Worm (Caenorhabditis elegans) whole organism, late embryonic: ENCODE measurements around the gene K09G1.2.

ENCODE experiments used
- C08G9.2 ChIP-seq: sonication (generic microtip); optimal IDR thresholded peaks from 2 replicates; lab custom pipeline; 2016; ENCODE audit warnings: mild to moderate bottlenecking, missing genetic modification characterization, moderate library complexity, missing compliant biosample characterization
- K02D7.2 ChIP-seq: sonication (generic microtip); optimal IDR thresholded peaks from 2 replicates; lab custom pipeline; 2017; ENCODE audit warnings: mild to moderate bottlenecking, missing genetic modification characterization, missing compliant biosample characterization
- K09A11.1 ChIP-seq: sonication (generic microtip); optimal IDR thresholded peaks from 2 replicates; lab custom pipeline; 2017; ENCODE audit warnings: antibody characterized with exemption, mild to moderate bottlenecking, missing genetic modification characterization, missing compliant biosample characterization; ENCODE audit not compliant: insufficient read depth
- ahr-1 ChIP-seq: sonication (generic microtip); optimal IDR thresholded peaks from 2 replicates; lab custom pipeline; 2016; ENCODE audit warnings: missing genetic modification characterization, missing compliant biosample characterization
- ama-1 ChIP-seq: fragments of 150-350 bp; optimal IDR thresholded peaks from 2 replicates; lab custom pipeline; 2014
- ceh-14 ChIP-seq: sonication (generic microtip); optimal IDR thresholded peaks from 2 replicates; lab custom pipeline; 2016; ENCODE audit warnings: missing genotype, missing genetic modification characterization, missing compliant biosample characterization
- ceh-22 ChIP-seq: sonication (generic microtip); optimal IDR thresholded peaks from 2 replicates; lab custom pipeline; 2017; ENCODE audit warnings: missing biosample characterization, missing genetic modification characterization
- ceh-30 ChIP-seq: fragments of 150-350 bp; optimal IDR thresholded peaks from 2 replicates; lab custom pipeline; 2014; ENCODE audit warnings: missing biosample characterization, missing genetic modification characterization
- ceh-31 ChIP-seq: sonication (generic microtip); optimal IDR thresholded peaks from 2 replicates; lab custom pipeline; 2016; ENCODE audit warnings: missing genetic modification characterization, missing compliant biosample characterization
- ceh-45 ChIP-seq: fragments of 200-800 bp; sonication (Bioruptor generic); IDR thresholded peaks from 2 replicates; pipeline ENCODE4 v1.3.6; 2022; ENCODE audit warnings: missing genetic modification reagents, missing genetic modification characterization, missing compliant biosample characterization
- che-1 ChIP-seq: sonication (generic microtip); optimal IDR thresholded peaks from 2 replicates; lab custom pipeline; 2016; ENCODE audit warnings: mild to moderate bottlenecking, missing genetic modification characterization, missing compliant biosample characterization
- dmd-4 ChIP-seq: sonication (generic microtip); optimal IDR thresholded peaks from 2 replicates; lab custom pipeline; 2016; ENCODE audit warnings: borderline replicate concordance, missing genetic modification characterization, missing compliant biosample characterization
- dve-1 ChIP-seq: sonication (generic microtip); optimal IDR thresholded peaks from 2 replicates; lab custom pipeline; 2017; ENCODE audit warnings: antibody characterized with exemption, mild to moderate bottlenecking, missing genetic modification characterization, missing compliant biosample characterization
- elt-2 ChIP-seq: sonication (generic microtip); optimal IDR thresholded peaks from 2 replicates; lab custom pipeline; 2016; ENCODE audit warnings: missing genetic modification reagents, missing genetic modification characterization, missing compliant biosample characterization
- ets-4 ChIP-seq: sonication (generic microtip); optimal IDR thresholded peaks from 2 replicates; lab custom pipeline; 2016; ENCODE audit warnings: missing genetic modification characterization, missing compliant biosample characterization
- eyg-1 ChIP-seq: sonication (generic microtip); optimal IDR thresholded peaks from 2 replicates; lab custom pipeline; 2016; ENCODE audit warnings: missing genotype, missing genetic modification characterization, missing compliant biosample characterization
- fkh-6 ChIP-seq: sonication (generic microtip); optimal IDR thresholded peaks from 2 replicates; lab custom pipeline; 2016; ENCODE audit warnings: missing genetic modification characterization, missing compliant biosample characterization
- hlh-13 ChIP-seq: fragments of 200-800 bp; sonication (Bioruptor generic); optimal IDR thresholded peaks from 2 replicates; lab custom pipeline; 2018; ENCODE audit warnings: mild to moderate bottlenecking, missing genetic modification characterization, missing compliant biosample characterization
- hlh-30 ChIP-seq: sonication (generic microtip); optimal IDR thresholded peaks from 2 replicates; lab custom pipeline; 2017; ENCODE audit warnings: antibody characterized with exemption, missing genetic modification characterization, missing compliant biosample characterization; ENCODE audit not compliant: insufficient read depth
- hlh-6 ChIP-seq: sonication (generic microtip); optimal IDR thresholded peaks from 2 replicates; lab custom pipeline; 2016; ENCODE audit warnings: missing genotype, missing genetic modification characterization, missing compliant biosample characterization
- lim-6 ChIP-seq: sonication (generic microtip); optimal IDR thresholded peaks from 2 replicates; lab custom pipeline; 2016; ENCODE audit warnings: missing genetic modification characterization, missing compliant biosample characterization
- madf-2 ChIP-seq: sonication (generic microtip); optimal IDR thresholded peaks from 2 replicates; lab custom pipeline; 2017; ENCODE audit warnings: missing genetic modification characterization, missing compliant biosample characterization
- mec-3 ChIP-seq: sonication (generic microtip); optimal IDR thresholded peaks from 2 replicates; lab custom pipeline; 2016; ENCODE audit warnings: borderline replicate concordance, missing genetic modification characterization, missing compliant biosample characterization
- nfya-1 ChIP-seq: sonication (generic microtip); optimal IDR thresholded peaks from 2 replicates; lab custom pipeline; 2017; ENCODE audit warnings: missing genetic modification characterization, mild to moderate bottlenecking, missing compliant biosample characterization, antibody characterized with exemption, moderate library complexity
- nhr-232 ChIP-seq: sonication (generic microtip); optimal IDR thresholded peaks from 2 replicates; lab custom pipeline; 2016; ENCODE audit warnings: missing genetic modification characterization, missing compliant biosample characterization
- pax-1 ChIP-seq: fragments of 150-350 bp; optimal IDR thresholded peaks from 2 replicates; lab custom pipeline; 2014; ENCODE audit warnings: missing biosample characterization, missing genetic modification characterization
- pha-2 ChIP-seq: sonication (generic microtip); optimal IDR thresholded peaks from 2 replicates; lab custom pipeline; 2017; ENCODE audit warnings: mild to moderate bottlenecking, missing genetic modification characterization, missing compliant biosample characterization
- ref-2 ChIP-seq: sonication (generic microtip); optimal IDR thresholded peaks from 2 replicates; lab custom pipeline; 2016; ENCODE audit warnings: missing genetic modification characterization, missing compliant biosample characterization
- sdc-2 ChIP-seq: sonication (generic microtip); optimal IDR thresholded peaks from 2 replicates; lab custom pipeline; 2016; ENCODE audit warnings: missing genotype, missing genetic modification characterization, missing compliant biosample characterization
- sox-2 ChIP-seq: fragments of 200-800 bp; sonication (Bioruptor generic); IDR thresholded peaks from 2 replicates; pipeline ENCODE4 v1.3.6; 2022; ENCODE audit warnings: missing genetic modification reagents, missing genetic modification characterization, missing compliant biosample characterization
- sox-4 ChIP-seq: sonication (generic microtip); optimal IDR thresholded peaks from 2 replicates; lab custom pipeline; 2017; ENCODE audit warnings: mild to moderate bottlenecking, missing genetic modification characterization, inconsistent platforms, missing compliant biosample characterization
- syd-9 ChIP-seq: sonication (generic microtip); optimal IDR thresholded peaks from 2 replicates; lab custom pipeline; 2016; ENCODE audit warnings: mild to moderate bottlenecking, missing genetic modification characterization, moderate library complexity, missing compliant biosample characterization
- tbx-7 ChIP-seq: sonication (generic microtip); optimal IDR thresholded peaks from 2 replicates; lab custom pipeline; 2016; ENCODE audit warnings: missing genotype, missing genetic modification characterization, missing compliant biosample characterization
- unc-55 ChIP-seq: sonication (generic microtip); optimal IDR thresholded peaks from 2 replicates; lab custom pipeline; 2017; ENCODE audit warnings: missing biosample characterization, missing genetic modification reagents, missing genetic modification characterization
- unc-86 ChIP-seq: sonication (generic microtip); optimal IDR thresholded peaks from 2 replicates; lab custom pipeline; 2016; ENCODE audit warnings: missing genetic modification characterization, missing compliant biosample characterization
- ztf-16 ChIP-seq: sonication (generic microtip); optimal IDR thresholded peaks from 2 replicates; lab custom pipeline; 2017; ENCODE audit warnings: missing genetic modification characterization, missing compliant biosample characterization

The K09G1.2 gene

ce11 chrV:9629643-9630042 is 39.2 kb downstream of the K09G1.2 start, which contains the start of gene col-146:
Gene col-146 (plus strand): TSS chrV:9629943.
- TF ChIP-seq ets-4 (tag; lab: Kevin White, UChicago) (no peak), C08G9.2 (tag; lab: Kevin White, UChicago) (no peak), pha-2 (tag; lab: Kevin White, UChicago) (no peak), ceh-45 (GFP tag; lab: Robert Waterston, UW) (no peak), fkh-6 (tag; lab: Kevin White, UChicago) (no peak), mec-3 (tag; lab: Kevin White, UChicago) (no peak), unc-86 (tag; lab: Kevin White, UChicago) (no peak), madf-2 (tag; lab: Kevin White, UChicago) (no peak), nhr-232 (tag; lab: Kevin White, UChicago) (no peak), syd-9 (tag; lab: Kevin White, UChicago) (no peak), K09A11.1 (tag; lab: Kevin White, UChicago) (no peak), tbx-7 (tag; lab: Kevin White, UChicago) (no peak), hlh-6 (tag; lab: Kevin White, UChicago) (no peak), ahr-1 (tag; lab: Kevin White, UChicago) (no peak), sox-2 (no peak), eyg-1 (tag; lab: Kevin White, UChicago) (no peak), sox-4 (tag; lab: Kevin White, UChicago) (no peak), nfya-1 (no peak), ref-2 (no peak)

ce11 chrV:9630542-9630941 is 40.1 kb downstream of the K09G1.2 start:
- TF ChIP-seq ama-1 (no peak), elt-2 (tag; lab: Kevin White, UChicago) (no peak), ref-2 (no peak), ztf-16 (tag; lab: Kevin White, UChicago) (no peak), che-1 (tag; lab: Kevin White, UChicago) (no peak), lim-6 (tag; lab: Kevin White, UChicago) (no peak), fkh-6 (tag; lab: Kevin White, UChicago) (no peak), unc-86 (tag; lab: Kevin White, UChicago) (no peak), ceh-30 (tag; lab: Kevin White, UChicago) (no peak), ceh-31 (tag; lab: Kevin White, UChicago) (no peak)

ce11 chrV:9630944-9631343 is 40.5 kb downstream of the K09G1.2 start, which contains the start of gene T06E4.5:
Gene T06E4.5 (plus strand): TSS chrV:9631244.
- no peak for TF ChIP-seq dmd-4
- no peak for TF ChIP-seq ztf-16 (tag; lab: Kevin White, UChicago)
- no peak for TF ChIP-seq sox-2
- no peak for TF ChIP-seq sdc-2 (tag; lab: Kevin White, UChicago)
- no peak for TF ChIP-seq dve-1 (tag; lab: Kevin White, UChicago)
- no peak for TF ChIP-seq K02D7.2 (tag; lab: Kevin White, UChicago)

- no peak for TF ChIP-seq pax-1 (tag; lab: Kevin White, UChicago)
- TF ChIP-seq che-1 (tag; lab: Kevin White, UChicago), result no peak
- no peak for TF ChIP-seq ceh-14 (tag; lab: Kevin White, UChicago)
- no peak for TF ChIP-seq ahr-1 (tag; lab: Kevin White, UChicago)
- TF ChIP-seq dmd-4, result no peak
- no peak for TF ChIP-seq ceh-30 (tag; lab: Kevin White, UChicago)
- TF ChIP-seq hlh-30, result no peak
- no peak for TF ChIP-seq ceh-22 (tag; lab: Kevin White, UChicago)
- no peak for TF ChIP-seq hlh-13 (GFP tag; lab: Kevin White, UChicago)
- TF ChIP-seq mec-3 (tag; lab: Kevin White, UChicago), result no peak
- no peak for TF ChIP-seq sox-2
- TF ChIP-seq unc-55 (GFP tag; lab: Kevin White, UChicago), result no peak
- no peak for TF ChIP-seq pha-2 (tag; lab: Kevin White, UChicago)
- TF ChIP-seq lim-6 (tag; lab: Kevin White, UChicago), result no peak
These were observed 41.9 kb downstream of the K09G1.2 start for ce11 chrV:9632348-9632747.
